Fruit fly (Drosophila melanogaster): Measurements from ENCODE around the gene Naprt.

Naprt gene

DNA sequence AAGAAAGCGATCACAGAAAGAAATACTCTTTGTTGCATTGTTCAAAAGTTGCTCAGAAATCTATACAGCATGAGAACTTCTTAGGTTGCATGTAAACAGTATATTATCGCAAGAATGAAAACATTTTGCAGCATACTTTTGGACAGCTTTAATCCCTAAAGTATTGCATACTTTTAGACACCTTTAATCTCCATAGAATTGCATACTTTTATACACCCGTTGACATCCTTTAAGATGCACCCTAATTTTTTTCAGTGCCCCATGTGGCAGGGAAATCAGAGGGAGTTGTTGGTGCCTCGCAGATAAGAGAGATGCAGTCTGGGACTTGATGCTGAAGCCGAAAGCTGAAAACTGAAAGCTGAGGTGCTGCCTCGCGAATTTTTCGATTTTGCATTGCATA is 18.5 kb downstream of the Naprt start:
- TF ChIP-seq CG8159 (tag; optimal IDR thresholded peaks at IDR 0.05), result no peak
- no peak for TF ChIP-seq CG12605 (GFP tag; IDR thresholded peaks at IDR 0.05)
- no peak for TF ChIP-seq CG17806 (tag; optimal IDR thresholded peaks at IDR 0.05)
- TF ChIP-seq rn (GFP tag; IDR thresholded peaks at IDR 0.05), result no peak
- TF ChIP-seq CG8301 (tag; optimal IDR thresholded peaks at IDR 0.05), result no peak

DNA sequence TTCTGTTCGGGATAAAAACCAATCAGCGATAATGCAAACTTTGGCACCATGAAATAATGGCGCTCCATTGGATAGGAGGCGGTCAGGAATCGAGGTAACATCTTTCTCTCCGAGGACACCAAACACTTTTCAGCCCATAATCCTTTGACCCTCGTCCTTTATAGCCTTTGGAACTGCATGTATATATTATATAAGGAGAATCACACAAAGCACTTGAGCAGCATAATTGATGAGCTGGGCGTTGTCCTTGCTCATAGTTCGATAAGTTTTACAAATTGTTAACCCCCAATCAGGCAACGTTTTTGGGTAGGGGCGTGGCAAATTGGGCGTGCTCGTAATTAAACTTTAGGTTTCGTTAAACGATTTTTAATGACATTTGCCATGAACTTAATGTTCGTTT is 31.8 kb downstream of the Naprt start, which contains the start of gene Or24a:
Gene Or24a (minus strand): TSS at position 101 of the 400 bp plus-strand sequence.
- TF ChIP-seq gl (tag; optimal IDR thresholded peaks at IDR 0.05), result no peak
- TF ChIP-seq CG12605 (GFP tag; IDR thresholded peaks at IDR 0.05), result no peak
- no peak for TF ChIP-seq Pif1A (GFP tag; optimal IDR thresholded peaks at IDR 0.05)
- no peak for TF ChIP-seq CG34367 (tag; optimal IDR thresholded peaks at IDR 0.05)
- no peak for TF ChIP-seq Ets98B (GFP tag; IDR thresholded peaks at IDR 0.05)
- TF ChIP-seq CG32121 (GFP tag; IDR thresholded peaks at IDR 0.05), result no peak
- TF ChIP-seq EcR (GFP tag; optimal IDR thresholded peaks at IDR 0.05), result no peak
- TF ChIP-seq rn (GFP tag; IDR thresholded peaks at IDR 0.05), result no peak

DNA sequence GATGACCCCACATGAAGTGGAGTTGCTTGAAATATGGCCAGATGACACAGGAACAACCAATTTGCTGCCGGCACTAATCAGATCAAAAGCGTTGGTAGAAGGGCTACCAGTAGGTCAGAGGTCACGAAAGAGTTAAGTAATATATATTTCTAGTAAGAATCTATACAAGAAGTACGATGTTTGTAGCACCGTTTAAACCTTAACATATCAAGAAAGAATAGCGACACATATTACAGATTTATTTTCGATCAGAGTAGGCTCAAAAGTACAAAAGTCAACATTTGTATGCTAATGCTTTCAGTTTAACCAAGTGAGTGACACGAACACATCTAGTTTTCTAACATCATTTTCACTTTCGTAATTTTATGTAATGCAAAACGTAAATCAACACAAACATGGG is 48.9 kb downstream of the Naprt start, which contains the start of gene CG2955:
Gene CG2955 (plus strand): TSS at position 301 of the 400 bp plus-strand sequence.
- TF ChIP-seq CG10348 (GFP tag; IDR thresholded peaks at IDR 0.05), result no peak
- no peak for TF ChIP-seq Pif1B (GFP tag; optimal IDR thresholded peaks at IDR 0.05)
- no peak for TF ChIP-seq CG17806 (tag; optimal IDR thresholded peaks at IDR 0.05)
- TF ChIP-seq CG32121 (GFP tag; IDR thresholded peaks at IDR 0.05), result no peak
- TF ChIP-seq D1 (tag; optimal IDR thresholded peaks at IDR 0.05), result no peak
- TF ChIP-seq Pif1A (GFP tag; optimal IDR thresholded peaks at IDR 0.05), result no peak
- TF ChIP-seq fd96Ca (GFP tag; IDR thresholded peaks at IDR 0.05), result no peak
- TF ChIP-seq gl (tag; optimal IDR thresholded peaks at IDR 0.05), result no peak
- no peak for TF ChIP-seq CG34367 (tag; optimal IDR thresholded peaks at IDR 0.05)
- no peak for TF ChIP-seq rn (GFP tag; IDR thresholded peaks at IDR 0.05)
- TF ChIP-seq Snoo (tag; optimal IDR thresholded peaks at IDR 0.05), result no peak
- no peak for TF ChIP-seq CG4496 (GFP tag; IDR thresholded peaks at IDR 0.05)
- TF ChIP-seq EcR (GFP tag; optimal IDR thresholded peaks at IDR 0.05), result no peak
- no peak for TF ChIP-seq CG15710 (tag; optimal IDR thresholded peaks at IDR 0.05)
- TF ChIP-seq CG12605 (GFP tag; IDR thresholded peaks at IDR 0.05), result no peak
- no peak for TF ChIP-seq CG13204 (GFP tag; optimal IDR thresholded peaks at IDR 0.05)

DNA sequence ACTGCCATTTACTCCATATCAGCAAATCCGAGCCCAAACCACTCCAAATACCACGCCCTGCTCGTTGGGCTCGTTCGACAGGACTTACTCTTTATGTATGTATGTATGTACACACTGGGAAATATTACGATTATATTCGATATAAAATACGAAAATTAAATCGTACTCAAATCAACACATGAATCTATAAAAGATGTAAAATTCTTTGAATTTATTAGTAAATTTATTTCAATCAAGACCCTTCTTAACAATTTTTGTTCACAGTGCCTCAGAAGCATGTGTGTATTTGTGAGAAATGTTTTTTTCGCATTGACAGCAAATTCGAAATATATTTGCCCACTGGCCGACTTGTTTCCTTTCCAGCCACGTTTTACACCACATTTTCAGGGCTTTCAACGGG is 51.6 kb downstream of the Naprt start:
- TF ChIP-seq EcR (GFP tag; optimal IDR thresholded peaks at IDR 0.05) (no peak), CG32121 (GFP tag; IDR thresholded peaks at IDR 0.05) (no peak), Snoo (tag; optimal IDR thresholded peaks at IDR 0.05) (no peak), Pif1A (GFP tag; optimal IDR thresholded peaks at IDR 0.05) (no peak), gl (tag; optimal IDR thresholded peaks at IDR 0.05) (no peak), fd96Ca (GFP tag; IDR thresholded peaks at IDR 0.05) (no peak), CG13204 (GFP tag; optimal IDR thresholded peaks at IDR 0.05) (no peak), CG4496 (GFP tag; IDR thresholded peaks at IDR 0.05) (no peak), CG10348 (GFP tag; IDR thresholded peaks at IDR 0.05) (no peak)

Data from whole organism, pupa.